Fruit fly (Drosophila melanogaster) whole organism, embryonic: Measurements from ENCODE around the gene ens.

Experiments used
- BEAF-32 ChIP-seq: fragments of 200-800 bp; sonication (Bioruptor generic); optimal IDR thresholded peaks from 3 replicates; lab custom pipeline; 2017; ENCODE audit warnings: missing biosample characterization, missing genetic modification characterization, mild to moderate bottlenecking, moderate library complexity, missing genetic modification reagents
- Bgb ChIP-seq: fragments of 200-800 bp; sonication (Bioruptor generic); IDR thresholded peaks from 2 replicates; pipeline ENCODE4 v1.3.6; 2022; ENCODE audit warnings: missing biosample characterization, missing genetic modification characterization; ENCODE audit not compliant: partially characterized antibody
- C15 ChIP-seq: fragments of 200-800 bp; sonication (Bioruptor generic); IDR thresholded peaks from 3 replicates; pipeline ENCODE4 v1.3.6; 2022; ENCODE audit warnings: missing biosample characterization, missing genetic modification characterization
- CG10274 ChIP-seq: fragments of 200-800 bp; sonication (Bioruptor generic); optimal IDR thresholded peaks from 3 replicates; lab custom pipeline; 2017; ENCODE audit warnings: missing biosample characterization, mild to moderate bottlenecking, missing genetic modification characterization
- CG12391 ChIP-seq: fragments of 200-800 bp; sonication (Bioruptor generic); optimal IDR thresholded peaks from 3 replicates; lab custom pipeline; 2018; ENCODE audit warnings: missing biosample characterization, mild to moderate bottlenecking, missing genetic modification characterization, moderate library complexity
- CG13775 ChIP-seq: fragments of 200-800 bp; sonication (Bioruptor generic); optimal IDR thresholded peaks from 3 replicates; lab custom pipeline; 2017; ENCODE audit warnings: missing biosample characterization, mild to moderate bottlenecking, missing genetic modification characterization
- CG14014 ChIP-seq: fragments of 200-800 bp; sonication (Bioruptor generic); IDR thresholded peaks from 2 replicates; pipeline ENCODE4 v1.3.6; 2022; ENCODE audit warnings: missing biosample characterization, missing genetic modification characterization
- CG14667 ChIP-seq: fragments of 200-800 bp; sonication (Bioruptor generic); IDR thresholded peaks from 2 replicates; pipeline ENCODE4 v1.3.6; 2022; ENCODE audit warnings: missing biosample characterization, missing genetic modification characterization
- CG14965 ChIP-seq: fragments of 200-800 bp; sonication (Bioruptor generic); optimal IDR thresholded peaks from 2 replicates; lab custom pipeline; 2016; ENCODE audit warnings: missing biosample characterization, missing genetic modification characterization, borderline replicate concordance
- CG15269 ChIP-seq: fragments of 200-800 bp; sonication (Bioruptor generic); optimal IDR thresholded peaks from 2 replicates; lab custom pipeline; 2018; ENCODE audit warnings: missing biosample characterization, mild to moderate bottlenecking, missing genetic modification characterization, moderate library complexity
- CG1602 ChIP-seq: fragments of 200-800 bp; sonication (Bioruptor generic); optimal IDR thresholded peaks from 3 replicates; lab custom pipeline; 2016; ENCODE audit warnings: missing biosample characterization, missing genetic modification characterization
- CG17328 ChIP-seq: fragments of 200-800 bp; sonication (Bioruptor generic); IDR thresholded peaks from 2 replicates; pipeline ENCODE4 v1.3.6; 2022; ENCODE audit warnings: missing biosample characterization, missing genetic modification characterization
- CG17802 ChIP-seq: fragments of 200-800 bp; sonication (Bioruptor generic); optimal IDR thresholded peaks from 2 replicates; lab custom pipeline; 2018; ENCODE audit warnings: missing biosample characterization, mild to moderate bottlenecking, missing genetic modification characterization, moderate library complexity
- CG18476 ChIP-seq: fragments of 200-800 bp; sonication (Bioruptor generic); optimal IDR thresholded peaks from 2 replicates; lab custom pipeline; 2016; ENCODE audit warnings: missing biosample characterization, mild to moderate bottlenecking, missing genetic modification characterization
- CG2202 ChIP-seq: fragments of 200-800 bp; sonication (Bioruptor generic); optimal IDR thresholded peaks from 2 replicates; lab custom pipeline; 2018; ENCODE audit warnings: missing biosample characterization, mild to moderate bottlenecking, missing genetic modification characterization
- CG32532 ChIP-seq: fragments of 200-800 bp; sonication (Bioruptor generic); IDR thresholded peaks from 2 replicates; pipeline ENCODE4 v1.3.6; 2022; ENCODE audit warnings: missing biosample characterization, missing genetic modification characterization
- CG33557 ChIP-seq: fragments of 200-800 bp; sonication (Bioruptor generic); optimal IDR thresholded peaks from 2 replicates; lab custom pipeline; 2019; ENCODE audit warnings: missing biosample characterization, mild to moderate bottlenecking, missing genetic modification characterization, moderate library complexity
- CG3407 ChIP-seq: fragments of 200-800 bp; sonication (Bioruptor generic); optimal IDR thresholded peaks from 2 replicates; lab custom pipeline; 2018; ENCODE audit warnings: missing biosample characterization, mild to moderate bottlenecking, missing genetic modification characterization
- CG5245 ChIP-seq: fragments of 200-800 bp; sonication (Bioruptor generic); optimal IDR thresholded peaks from 3 replicates; lab custom pipeline; 2016; ENCODE audit warnings: missing biosample characterization, missing genetic modification characterization
- CG5953 ChIP-seq: fragments of 200-800 bp; sonication (Bioruptor generic); IDR thresholded peaks from 2 replicates; pipeline ENCODE4 v1.3.6; 2022; ENCODE audit warnings: missing biosample characterization, missing genetic modification characterization
- CG7556 ChIP-seq: fragments of 200-800 bp; sonication (Bioruptor generic); optimal IDR thresholded peaks from 2 replicates; lab custom pipeline; 2017; ENCODE audit warnings: missing biosample characterization, mild to moderate bottlenecking, missing genetic modification characterization
- CG9609 ChIP-seq: fragments of 200-800 bp; sonication (Bioruptor generic); optimal IDR thresholded peaks from 3 replicates; lab custom pipeline; 2016; ENCODE audit warnings: missing biosample characterization, missing genetic modification characterization
- CrebB ChIP-seq: fragments of 200-800 bp; sonication (Bioruptor generic); optimal IDR thresholded peaks from 3 replicates; lab custom pipeline; 2018; ENCODE audit warnings: missing biosample characterization, mild to moderate bottlenecking, missing genetic modification characterization
- Fer1 ChIP-seq: fragments of 200-800 bp; sonication (Bioruptor generic); optimal IDR thresholded peaks from 2 replicates; lab custom pipeline; 2017; ENCODE audit warnings: missing biosample characterization, mild to moderate bottlenecking, missing genetic modification characterization
- Gsc ChIP-seq: fragments of 200-800 bp; sonication (Bioruptor generic); IDR thresholded peaks from 2 replicates; pipeline ENCODE4 v1.3.6; 2022; ENCODE audit warnings: missing biosample characterization, missing genetic modification characterization
- MESR4 ChIP-seq: fragments of 200-800 bp; sonication (Bioruptor generic); optimal IDR thresholded peaks from 2 replicates; lab custom pipeline; 2018; ENCODE audit warnings: missing biosample characterization, mild to moderate bottlenecking, missing genetic modification characterization, moderate library complexity
- NFAT ChIP-seq: fragments of 200-800 bp; sonication (Bioruptor generic); IDR thresholded peaks from 2 replicates; pipeline ENCODE4 v1.3.6; 2022; ENCODE audit warnings: missing biosample characterization, missing genetic modification characterization
- Xbp1 ChIP-seq: fragments of 200-800 bp; sonication (Bioruptor generic); optimal IDR thresholded peaks from 3 replicates; lab custom pipeline; 2016; ENCODE audit warnings: missing biosample characterization, mild to moderate bottlenecking, missing genetic modification characterization
- al ChIP-seq: fragments of 200-800 bp; sonication (Bioruptor generic); IDR thresholded peaks from 2 replicates; pipeline ENCODE4 v1.3.6; 2022; ENCODE audit warnings: missing biosample characterization, missing genetic modification characterization
- ap ChIP-seq: fragments of 200-800 bp; sonication (Bioruptor generic); IDR thresholded peaks from 2 replicates; pipeline ENCODE4 v1.3.6; 2022; ENCODE audit warnings: missing biosample characterization, missing genetic modification characterization
- bowl ChIP-seq: fragments of 200-800 bp; sonication (Bioruptor generic); IDR thresholded peaks from 2 replicates; pipeline ENCODE4 v1.3.6; 2022; ENCODE audit warnings: missing biosample characterization, missing genetic modification characterization
- dm ChIP-seq: fragments of 200-800 bp; sonication (Bioruptor generic); optimal IDR thresholded peaks from 3 replicates; lab custom pipeline; 2016; ENCODE audit warnings: missing biosample characterization, missing genetic modification characterization
- dysf ChIP-seq: fragments of 200-800 bp; sonication (Bioruptor generic); IDR thresholded peaks from 3 replicates; pipeline ENCODE4 v1.3.6; 2022; ENCODE audit warnings: missing biosample characterization, missing genetic modification characterization
- emc ChIP-seq: fragments of 200-800 bp; sonication (Bioruptor generic); optimal IDR thresholded peaks from 2 replicates; lab custom pipeline; 2016; ENCODE audit warnings: missing biosample characterization, missing genetic modification characterization
- eyg ChIP-seq: fragments of 200-800 bp; sonication (Bioruptor generic); optimal IDR thresholded peaks from 3 replicates; lab custom pipeline; 2016; ENCODE audit warnings: missing biosample characterization, missing genetic modification characterization
- gcm2 ChIP-seq: fragments of 200-800 bp; sonication (Bioruptor generic); optimal IDR thresholded peaks from 2 replicates; lab custom pipeline; 2016; ENCODE audit warnings: missing biosample characterization, missing genetic modification characterization
- gem ChIP-seq: fragments of 200-800 bp; sonication (Bioruptor generic); optimal IDR thresholded peaks from 2 replicates; lab custom pipeline; 2019; ENCODE audit warnings: missing biosample characterization, mild to moderate bottlenecking, missing genetic modification characterization, moderate library complexity
- jumu ChIP-seq: fragments of 200-800 bp; sonication (Bioruptor generic); optimal IDR thresholded peaks from 3 replicates; lab custom pipeline; 2016; ENCODE audit warnings: missing biosample characterization, missing genetic modification characterization
- ken ChIP-seq: fragments of 200-800 bp; sonication (Bioruptor generic); IDR thresholded peaks from 3 replicates; pipeline ENCODE4 v1.3.6; 2022; ENCODE audit warnings: missing biosample characterization, missing genetic modification characterization
- lab ChIP-seq: fragments of 200-800 bp; sonication (Bioruptor generic); optimal IDR thresholded peaks from 3 replicates; lab custom pipeline; 2017; ENCODE audit warnings: missing biosample characterization, missing genetic modification characterization, mild to moderate bottlenecking, moderate library complexity, missing genetic modification reagents
- onecut ChIP-seq: fragments of 200-800 bp; sonication (Bioruptor generic); IDR thresholded peaks from 2 replicates; pipeline ENCODE4 v1.3.6; 2022; ENCODE audit warnings: missing biosample characterization, missing genetic modification characterization
- otp ChIP-seq: fragments of 200-800 bp; sonication (Bioruptor generic); IDR thresholded peaks from 3 replicates; pipeline ENCODE4, ENCODE4 v1.3.6; 2022; ENCODE audit warnings: missing biosample characterization, missing genetic modification characterization
- pb ChIP-seq: fragments of 200-800 bp; sonication (Bioruptor generic); optimal IDR thresholded peaks from 3 replicates; lab custom pipeline; 2016; ENCODE audit warnings: missing biosample characterization, missing genetic modification characterization
- scrt ChIP-seq: fragments of 200-800 bp; sonication (Bioruptor generic); optimal IDR thresholded peaks from 2 replicates; lab custom pipeline; 2018; ENCODE audit warnings: missing biosample characterization, mild to moderate bottlenecking, missing genetic modification characterization, moderate library complexity
- so ChIP-seq: fragments of 200-800 bp; sonication (Bioruptor generic); IDR thresholded peaks from 3 replicates; pipeline ENCODE4 v1.3.6; 2022; ENCODE audit warnings: missing biosample characterization, missing genetic modification characterization
- tap ChIP-seq: fragments of 200-800 bp; optimal IDR thresholded peaks from 3 replicates; lab custom pipeline; 2019; ENCODE audit warnings: missing biosample characterization, mild to moderate bottlenecking, missing genetic modification characterization, moderate library complexity
- tna ChIP-seq: fragments of 200-800 bp; sonication (Bioruptor generic); IDR thresholded peaks from 2 replicates; pipeline ENCODE4 v1.3.6; 2022; ENCODE audit warnings: missing biosample characterization, missing genetic modification characterization; ENCODE audit not compliant: partially characterized antibody
- tup ChIP-seq: fragments of 200-800 bp; sonication (Bioruptor generic); optimal IDR thresholded peaks from 2 replicates; lab custom pipeline; 2016; ENCODE audit warnings: missing biosample characterization, mild to moderate bottlenecking, missing genetic modification characterization, moderate library complexity
- usp ChIP-seq: fragments of >200 bp; optimal IDR thresholded peaks from 2 replicates; lab custom pipeline; 2017; ENCODE audit warnings: missing biosample characterization, missing genetic modification characterization
- vnd ChIP-seq: fragments of 200-800 bp; sonication (Bioruptor generic); IDR thresholded peaks from 3 replicates; pipeline ENCODE4 v1.3.6; 2022; ENCODE audit warnings: missing biosample characterization, missing genetic modification characterization; ENCODE audit not compliant: partially characterized antibody

The ens gene

DNA sequence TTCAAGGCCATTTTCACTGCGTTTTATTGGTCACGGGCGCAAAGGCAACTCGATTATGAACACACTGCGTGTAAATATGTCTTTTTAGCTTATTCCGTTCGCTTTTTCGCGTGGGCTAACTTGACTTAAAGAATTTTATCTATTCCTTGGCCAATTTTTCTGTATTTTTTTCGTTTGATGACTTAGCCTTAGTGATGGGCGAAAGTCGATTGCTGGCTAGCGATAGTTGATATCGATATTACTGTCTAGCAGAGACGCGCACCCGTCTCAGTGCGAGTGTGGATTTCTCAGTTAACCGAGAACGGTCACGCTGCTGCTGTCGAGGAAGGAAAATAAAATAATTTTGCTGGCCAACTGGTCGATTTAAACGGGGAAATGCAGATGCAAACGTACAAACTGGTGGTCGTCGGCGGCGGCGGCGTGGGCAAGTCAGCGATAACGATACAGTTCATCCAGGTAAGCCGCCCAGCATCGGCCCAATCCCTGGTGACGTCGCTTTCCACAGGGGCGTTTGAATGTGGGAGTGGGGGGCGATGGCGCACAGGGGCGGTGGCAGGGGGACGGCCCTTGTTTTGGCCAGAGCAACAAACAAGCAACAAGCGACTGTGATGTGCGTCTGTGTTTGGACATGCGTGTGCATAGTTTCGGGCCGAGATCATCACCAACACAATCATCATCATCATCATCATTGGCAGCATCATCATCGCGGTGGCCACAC, 4.6 kb upstream of the ens start, which contains the start of the genes Rop and Ras64B (continued):
- no peak for TF ChIP-seq CG5245 (GFP tag; lab: Kevin White, UChicago)
- no peak for TF ChIP-seq usp
- no peak for TF ChIP-seq CG17328 (GFP tag; lab: Robert Waterston, UW)
- TF ChIP-seq CrebB (tag; lab: Kevin White, UChicago) = peak; percentile 15
- no peak for TF ChIP-seq C15 (GFP tag; lab: Robert Waterston, UW)
- TF ChIP-seq CG18476 = no peak
- no peak for TF ChIP-seq CG15269 (tag; lab: Kevin White, UChicago)
- TF ChIP-seq lab (GFP tag; lab: Kevin White, UChicago) = no peak
- no peak for TF ChIP-seq ken
- peak; percentile 30 for TF ChIP-seq pb (GFP tag; lab: Kevin White, UChicago)
- peak; percentile 17 for TF ChIP-seq Xbp1 (GFP tag; lab: Kevin White, UChicago)
- no peak for TF ChIP-seq ap (GFP tag; lab: Robert Waterston, UW)
- TF ChIP-seq dm (GFP tag; lab: Kevin White, UChicago) = peak; percentile 50
- no peak for TF ChIP-seq gcm2
- no peak for TF ChIP-seq CG14014 (GFP tag; lab: Robert Waterston, UW)
- TF ChIP-seq CG12391 = peak; percentile 52
- TF ChIP-seq CG2202 = peak; percentile 12
- TF ChIP-seq NFAT (GFP tag; lab: Robert Waterston, UW) = no peak
- TF ChIP-seq scrt = peak; percentile 67
- peak; percentile 36; the same call in 1 of the 3 replicates for TF ChIP-seq so (GFP tag; lab: Robert Waterston, UW)
- TF ChIP-seq CG3407 (GFP tag; lab: Kevin White, UChicago) = no peak
- TF ChIP-seq tna = peak; percentile 65
- no peak for TF ChIP-seq CG14667 (GFP tag; lab: Robert Waterston, UW)
- no peak for TF ChIP-seq CG14965
- peak; percentile 63; the same call in 2 of the 3 replicates for TF ChIP-seq vnd (GFP tag; lab: Robert Waterston, UW)
- TF ChIP-seq tap (tag; lab: Kevin White, UChicago) = no peak
- no peak for TF ChIP-seq CG17802
- TF ChIP-seq Bgb (GFP tag; lab: Robert Waterston, UW) = peak; percentile 89
- TF ChIP-seq CG9609 (GFP tag; lab: Kevin White, UChicago) = no peak
- TF ChIP-seq CG5953 (GFP tag; lab: Robert Waterston, UW) = no peak
- TF ChIP-seq BEAF-32 (GFP tag; lab: Kevin White, UChicago) = peak; percentile 98
- TF ChIP-seq tup = no peak
- 0 out of 2 replicates have a peak, but pooled peaks have one; percentile 1 for TF ChIP-seq onecut (GFP tag; lab: Robert Waterston, UW)
- TF ChIP-seq CG10274 (GFP tag; lab: Kevin White, UChicago) = no peak
- TF ChIP-seq CG32532 (GFP tag; lab: Robert Waterston, UW) = peak; percentile 41; the same call in 1 of the 2 replicates
- TF ChIP-seq gem (tag; lab: Kevin White, UChicago) = no peak
- peak; percentile 32 for TF ChIP-seq CG13775 (GFP tag; lab: Kevin White, UChicago)
- no peak for TF ChIP-seq al
- peak; percentile 9 for TF ChIP-seq CG33557 (GFP tag; lab: Kevin White, UChicago)
- no peak for TF ChIP-seq dysf (GFP tag; lab: Robert Waterston, UW)
- TF ChIP-seq jumu (GFP tag; lab: Kevin White, UChicago) = peak; percentile 26
- TF ChIP-seq MESR4 (GFP tag; lab: Kevin White, UChicago) = peak; percentile 99
- TF ChIP-seq emc = no peak
- TF ChIP-seq bowl (GFP tag; lab: Robert Waterston, UW) = no peak
- TF ChIP-seq Gsc = no peak
- TF ChIP-seq otp (GFP tag; lab: Robert Waterston, UW) = 0 out of 3 replicates have a peak, but pooled peaks have one; percentile 10
- no peak for TF ChIP-seq CG7556 (GFP tag; lab: Kevin White, UChicago)
- no peak for TF ChIP-seq CG1602 (GFP tag; lab: Kevin White, UChicago)
- TF ChIP-seq Fer1 (GFP tag; lab: Kevin White, UChicago) = peak; percentile 66
- no peak for TF ChIP-seq eyg (GFP tag; lab: Kevin White, UChicago)
